Fruit fly (Drosophila melanogaster) whole organism, adult: ENCODE results near the gene CG5196.

ENCODE experiments used
- CG14711 ChIP-seq: fragments of 200-800 bp; sonication (Bioruptor generic); optimal IDR thresholded peaks from 2 replicates; lab custom pipeline; 2018; ENCODE audit warnings: missing biosample characterization, mild to moderate bottlenecking, missing genetic modification characterization, moderate library complexity
- CG33017 ChIP-seq: fragments of 200-800 bp; sonication (Bioruptor generic); optimal IDR thresholded peaks from 2 replicates; lab custom pipeline; 2018; ENCODE audit warnings: missing biosample characterization, mild to moderate bottlenecking, missing genetic modification characterization, moderate library complexity
- CG5204 ChIP-seq: fragments of 200-800 bp; sonication (Bioruptor generic); optimal IDR thresholded peaks from 2 replicates; lab custom pipeline; 2016; ENCODE audit warnings: missing biosample characterization, missing genetic modification characterization
- CG7045 ChIP-seq: fragments of 200-800 bp; sonication (Bioruptor generic); optimal IDR thresholded peaks from 2 replicates; lab custom pipeline; 2017; ENCODE audit warnings: missing biosample characterization, mild to moderate bottlenecking, missing genetic modification characterization
- CG7101 ChIP-seq: fragments of 200-800 bp; sonication (Bioruptor generic); optimal IDR thresholded peaks from 2 replicates; lab custom pipeline; 2018; ENCODE audit warnings: missing biosample characterization, mild to moderate bottlenecking, missing genetic modification characterization, moderate library complexity
- Clk ChIP-seq: fragments of 200-800 bp; sonication (Bioruptor generic); optimal IDR thresholded peaks from 2 replicates; lab custom pipeline; 2017; ENCODE audit warnings: missing biosample characterization, missing genetic modification characterization
- Crg-1 ChIP-seq: fragments of 200-800 bp; sonication (Bioruptor generic); optimal IDR thresholded peaks from 2 replicates; lab custom pipeline; 2016; ENCODE audit warnings: missing biosample characterization, missing genetic modification characterization
- Hr96 ChIP-seq: fragments of 200-800 bp; sonication (Bioruptor generic); optimal IDR thresholded peaks from 2 replicates; lab custom pipeline; 2016; ENCODE audit warnings: missing biosample characterization, missing genetic modification characterization
- Mnt ChIP-seq: fragments of 200-800 bp; sonication (Bioruptor generic); optimal IDR thresholded peaks from 2 replicates; lab custom pipeline; 2016; ENCODE audit warnings: missing biosample characterization, mild to moderate bottlenecking, missing genetic modification characterization
- cnc ChIP-seq, 2 experiments: fragments of >200 bp; optimal IDR thresholded peaks; 2 replicates each; lab custom pipeline; 2017
- kay ChIP-seq: fragments of 200-800 bp; sonication (Bioruptor generic); peaks from one replicate; lab custom pipeline; 2016; ENCODE audit warnings: missing biosample characterization, missing genetic modification characterization, borderline replicate concordance
- pad ChIP-seq: fragments of 200-800 bp; sonication (Bioruptor generic); optimal IDR thresholded peaks from 3 replicates; lab custom pipeline; 2017; ENCODE audit warnings: missing biosample characterization, missing genetic modification characterization, mild to moderate bottlenecking, moderate library complexity, missing genetic modification reagents
- tj ChIP-seq: fragments of 200-800 bp; sonication (Bioruptor generic); optimal IDR thresholded peaks from 3 replicates; lab custom pipeline; 2017; ENCODE audit warnings: missing biosample characterization, mild to moderate bottlenecking, missing genetic modification characterization, moderate library complexity
- toe ChIP-seq: fragments of 200-800 bp; sonication (Bioruptor generic); optimal IDR thresholded peaks from 2 replicates; lab custom pipeline; 2016; ENCODE audit warnings: missing biosample characterization, missing genetic modification characterization

DNA sequence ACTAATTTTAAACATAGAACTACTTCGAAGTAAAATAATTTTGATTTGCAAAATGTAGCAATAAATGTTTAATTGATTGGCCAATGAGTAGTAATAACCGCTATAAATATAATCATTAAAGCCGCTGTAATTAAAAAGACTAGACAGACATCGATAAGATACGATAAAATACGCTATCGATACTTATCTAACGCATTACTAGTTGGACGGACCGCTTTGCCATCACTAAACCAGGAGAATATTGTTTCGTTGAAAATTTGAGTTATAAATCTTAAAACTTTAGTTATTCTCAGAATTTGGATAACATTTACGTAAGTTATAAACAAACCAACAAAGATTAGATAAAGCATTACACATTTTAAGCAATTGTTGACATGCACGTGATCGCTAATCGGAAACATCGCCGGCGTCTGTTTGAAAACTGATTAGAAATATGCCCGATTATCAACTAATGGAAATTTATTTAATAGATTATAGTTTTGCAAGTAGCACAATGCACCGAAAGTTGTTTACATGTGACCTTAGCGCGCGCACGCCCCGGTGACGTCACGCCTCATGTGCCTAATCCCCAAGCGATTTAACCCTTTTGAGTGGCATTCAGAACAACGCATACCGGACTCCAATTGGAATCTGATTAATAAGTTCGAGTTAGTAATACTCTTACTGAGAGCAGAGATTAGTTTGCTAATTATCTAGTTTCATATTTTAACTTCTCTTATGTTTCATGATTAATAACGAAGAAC, 31.5 kb downstream of the CG5196 start, which contains the start of gene Desat1:
- TF ChIP-seq CG5204 (GFP tag; lab: Kevin White, UChicago) (no peak), CG7101 (tag; lab: Kevin White, UChicago) (peak; percentile 20), CG14711 (tag; lab: Kevin White, UChicago) (peak; percentile 18), tj (GFP tag; lab: Kevin White, UChicago) (no peak), Clk (no peak), CG33017 (tag; lab: Kevin White, UChicago) (peak; percentile 6), Hr96 (no peak), Mnt (GFP tag; lab: Kevin White, UChicago) (peak; percentile 36), CG7045 (GFP tag; lab: Kevin White, UChicago) (no peak), cnc (optimal IDR thresholded peaks at IDR 0.05; lab: Kevin White, UChicago) (no peak), toe (GFP tag; lab: Kevin White, UChicago) (no peak), Crg-1 (peak; percentile 47), pad (no peak), kay (no peak)
